Fruit fly (Drosophila melanogaster): Measurements from ENCODE around the gene Lcp65Ag2.

dm6 chr3L:6181776-6182175 is 48.4 kb upstream of the Lcp65Ag2 start, which contains the start of gene CG10274:
- TF ChIP-seq Sin3A (optimal IDR thresholded peaks at IDR 0.05) (no peak), h (optimal IDR thresholded peaks at IDR 0.05) (no peak), Myc (optimal IDR thresholded peaks at IDR 0.05) (no peak), psq (optimal IDR thresholded peaks at IDR 0.05) (no peak)

Data from Kc167 (cell line).